Fruit fly (Drosophila melanogaster): ENCODE results near the gene Eno.

The Eno gene

dm6 chr2L:1723135-1723936 is 6.1 kb downstream of the Eno start:
- TF ChIP-seq CG12768 (GFP tag; optimal IDR thresholded peaks at IDR 0.05) (no peak), CG7101 (tag; optimal IDR thresholded peaks at IDR 0.05) (no peak), Clk (GFP tag; optimal IDR thresholded peaks at IDR 0.05) (no peak), Mnt (GFP tag; optimal IDR thresholded peaks at IDR 0.05) (no peak), CG1620 (GFP tag; optimal IDR thresholded peaks at IDR 0.05) (no peak), toe (GFP tag; optimal IDR thresholded peaks at IDR 0.05) (no peak), cnc (optimal IDR thresholded peaks at IDR 0.05) (no peak), pad (GFP tag; optimal IDR thresholded peaks at IDR 0.05) (no peak), kay (GFP tag; ENCODE audit: borderline replicate concordance) (no peak), Hr96 (GFP tag; optimal IDR thresholded peaks at IDR 0.05) (peak; percentile 22), CG5204 (GFP tag; optimal IDR thresholded peaks at IDR 0.05) (no peak), CG14711 (tag; optimal IDR thresholded peaks at IDR 0.05) (no peak), bab1 (GFP tag; optimal IDR thresholded peaks at IDR 0.05) (no peak), ovo (GFP tag; optimal IDR thresholded peaks at IDR 0.05) (no peak), CG7045 (GFP tag; optimal IDR thresholded peaks at IDR 0.05) (peak; percentile 18), CG33017 (tag; optimal IDR thresholded peaks at IDR 0.05) (peak; percentile 20), CG11617 (GFP tag; optimal IDR thresholded peaks at IDR 0.05) (no peak), cic (GFP tag; optimal IDR thresholded peaks at IDR 0.05) (no peak)

dm6 chr2L:1722260-1722659 is 7.2 kb downstream of the Eno start:
- TF ChIP-seq CG1620 (GFP tag; optimal IDR thresholded peaks at IDR 0.05) (no peak), cic (GFP tag; optimal IDR thresholded peaks at IDR 0.05) (peak; percentile 29), Mnt (GFP tag; optimal IDR thresholded peaks at IDR 0.05) (peak; percentile 10)

- peak; percentile 16 for TF ChIP-seq Mnt (GFP tag; optimal IDR thresholded peaks at IDR 0.05)
- no peak for TF ChIP-seq toe (GFP tag; optimal IDR thresholded peaks at IDR 0.05)
- TF ChIP-seq cic (GFP tag; optimal IDR thresholded peaks at IDR 0.05) = peak; percentile 81
- TF ChIP-seq CG12768 (GFP tag; optimal IDR thresholded peaks at IDR 0.05) = peak; percentile 38
Observed at dm6 chr2L:1720846-1721506, 8.5 kb downstream of the Eno start.

dm6 chr2L:1719971-1720370 is 9.5 kb downstream of the Eno start:
- TF ChIP-seq CG5204 (GFP tag; optimal IDR thresholded peaks at IDR 0.05) = no peak
- TF ChIP-seq cnc (optimal IDR thresholded peaks at IDR 0.05) = no peak

dm6 chr2L:1717247-1717646 is 12.2 kb downstream of the Eno start:
- no peak for TF ChIP-seq CG7101 (tag; optimal IDR thresholded peaks at IDR 0.05)
- no peak for TF ChIP-seq CG7045 (GFP tag; optimal IDR thresholded peaks at IDR 0.05)
- TF ChIP-seq cnc (optimal IDR thresholded peaks at IDR 0.05) = no peak
- no peak for TF ChIP-seq Hr96 (GFP tag; optimal IDR thresholded peaks at IDR 0.05)
- no peak for TF ChIP-seq CG5204 (GFP tag; optimal IDR thresholded peaks at IDR 0.05)
- no peak for TF ChIP-seq CG14711 (tag; optimal IDR thresholded peaks at IDR 0.05)
- TF ChIP-seq Mnt (GFP tag; optimal IDR thresholded peaks at IDR 0.05) = no peak
- TF ChIP-seq Crg-1 (GFP tag; optimal IDR thresholded peaks at IDR 0.05) = no peak
- no peak for TF ChIP-seq CG1620 (GFP tag; optimal IDR thresholded peaks at IDR 0.05)
- TF ChIP-seq toe (GFP tag; optimal IDR thresholded peaks at IDR 0.05) = no peak
- no peak for TF ChIP-seq CG33017 (tag; optimal IDR thresholded peaks at IDR 0.05)

- TF ChIP-seq bab1 (GFP tag; optimal IDR thresholded peaks at IDR 0.05) (peak; percentile 38), Mnt (GFP tag; optimal IDR thresholded peaks at IDR 0.05) (peak; percentile 39), CG33017 (tag; optimal IDR thresholded peaks at IDR 0.05) (no peak), CG11617 (GFP tag; optimal IDR thresholded peaks at IDR 0.05) (peak; percentile 18)
Observed at dm6 chr2L:1715699-1716333, 13.6 kb downstream of the Eno start, which contains the start of gene frtz. TSS of gene frtz (minus strand) at chr2L:1715851.

dm6 chr2L:1710224-1710623 is 19.2 kb downstream of the Eno start, which contains the start of the genes CG17660 and mRpL48:
TSS of gene CG17660 (minus strand) at chr2L:1710421.
TSS of gene mRpL48 (plus strand) at chr2L:1710462.
- TF ChIP-seq CG1620 (GFP tag; optimal IDR thresholded peaks at IDR 0.05) = peak; percentile 19
- TF ChIP-seq pad (GFP tag; optimal IDR thresholded peaks at IDR 0.05) = no peak
- peak; percentile 32 for TF ChIP-seq bab1 (GFP tag; optimal IDR thresholded peaks at IDR 0.05)
- no peak for TF ChIP-seq CG7045 (GFP tag; optimal IDR thresholded peaks at IDR 0.05)
- TF ChIP-seq CG11617 (GFP tag; optimal IDR thresholded peaks at IDR 0.05) = peak; percentile 33
- peak; percentile 10 for TF ChIP-seq CG14711 (tag; optimal IDR thresholded peaks at IDR 0.05)
- no peak for TF ChIP-seq CG33017 (tag; optimal IDR thresholded peaks at IDR 0.05)
- peak; percentile 22 for TF ChIP-seq cic (GFP tag; optimal IDR thresholded peaks at IDR 0.05)
- TF ChIP-seq toe (GFP tag; optimal IDR thresholded peaks at IDR 0.05) = no peak
- no peak for TF ChIP-seq kay (GFP tag; ENCODE audit: borderline replicate concordance)
- peak; percentile 62 for TF ChIP-seq Mnt (GFP tag; optimal IDR thresholded peaks at IDR 0.05)
- peak; percentile 17 for TF ChIP-seq CG7101 (tag; optimal IDR thresholded peaks at IDR 0.05)
- no peak for TF ChIP-seq cnc (optimal IDR thresholded peaks at IDR 0.05)
- TF ChIP-seq CG5204 (GFP tag; optimal IDR thresholded peaks at IDR 0.05) = no peak
- no peak for TF ChIP-seq CG12768 (GFP tag; optimal IDR thresholded peaks at IDR 0.05)
- peak; percentile 40 for TF ChIP-seq ovo (GFP tag; optimal IDR thresholded peaks at IDR 0.05)
- TF ChIP-seq Crg-1 (GFP tag; optimal IDR thresholded peaks at IDR 0.05) = no peak
- no peak for TF ChIP-seq Hr96 (GFP tag; optimal IDR thresholded peaks at IDR 0.05)
- no peak for TF ChIP-seq Clk (GFP tag; optimal IDR thresholded peaks at IDR 0.05)
- no peak for TF ChIP-seq tj (GFP tag; optimal IDR thresholded peaks at IDR 0.05)
